Fruit fly (Drosophila melanogaster) ovary, adult (tissue): ENCODE results near the gene Fpgs1.

Experiments used
- CG17801 ChIP-seq: fragments of 200-800 bp; optimal IDR thresholded peaks from 2 replicates; lab custom pipeline; 2019; ENCODE audit warnings: missing biosample characterization, mild to moderate bottlenecking, missing genetic modification characterization, moderate library complexity; ENCODE audit not compliant: partially characterized antibody

The Fpgs1 gene

dm6 chrX:12611536-12612458 lies at the start of gene Fpgs1, which contains the start of gene CG1463:
Gene Fpgs1 (plus strand): TSS chrX:12611867.
Gene CG1463 (minus strand): TSS chrX:12611667.
- peak; percentile 58 for TF ChIP-seq CG17801 (GFP tag; lab: Kevin White, UChicago)

dm6 chrX:12567663-12568062 lies 44.0 kb upstream of the Fpgs1 start:
- TF ChIP-seq CG17801 (GFP tag; lab: Kevin White, UChicago), result no peak

dm6 chrX:12568292-12568923 lies 43.3 kb upstream of the Fpgs1 start, which contains the start of gene hwt:
Gene hwt (minus strand): TSS chrX:12568452.
- TF ChIP-seq CG17801 (GFP tag; lab: Kevin White, UChicago), result no peak

DNA sequence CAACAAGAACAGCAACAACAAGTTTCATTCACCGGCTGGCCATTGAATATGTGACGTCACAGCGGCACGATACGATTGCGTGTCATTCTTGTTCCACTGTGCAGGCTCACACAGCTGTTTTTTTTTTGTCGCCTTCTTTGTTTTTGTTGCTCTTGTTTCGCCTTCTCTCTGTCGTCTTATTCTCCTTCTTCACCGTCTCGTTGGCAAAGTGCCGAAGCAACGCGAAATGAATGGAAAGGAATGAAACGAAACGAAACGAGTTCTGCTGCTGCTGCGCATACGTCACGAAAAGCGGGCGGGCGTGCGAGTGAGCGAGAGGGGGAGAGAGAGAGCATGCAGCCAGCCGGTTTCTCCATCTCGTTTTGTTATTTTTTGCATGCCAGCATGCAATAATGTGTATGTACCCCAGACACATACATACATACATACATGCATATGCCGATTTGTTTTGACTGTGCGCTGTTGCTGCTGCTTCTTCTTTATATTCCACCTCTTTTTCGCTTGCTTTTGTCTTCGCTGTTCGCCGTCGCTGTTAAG lies 36.9 kb upstream of the Fpgs1 start:
- peak; percentile 79 for TF ChIP-seq CG17801 (GFP tag; lab: Kevin White, UChicago)

- TF ChIP-seq CG17801 (GFP tag; lab: Kevin White, UChicago), result no peak
Observed at dm6 chrX:12575292-12575826, 36.3 kb upstream of the Fpgs1 start.

- TF ChIP-seq CG17801 (GFP tag; lab: Kevin White, UChicago), result no peak
Observed at dm6 chrX:12575827-12576408, 35.7 kb upstream of the Fpgs1 start.

DNA sequence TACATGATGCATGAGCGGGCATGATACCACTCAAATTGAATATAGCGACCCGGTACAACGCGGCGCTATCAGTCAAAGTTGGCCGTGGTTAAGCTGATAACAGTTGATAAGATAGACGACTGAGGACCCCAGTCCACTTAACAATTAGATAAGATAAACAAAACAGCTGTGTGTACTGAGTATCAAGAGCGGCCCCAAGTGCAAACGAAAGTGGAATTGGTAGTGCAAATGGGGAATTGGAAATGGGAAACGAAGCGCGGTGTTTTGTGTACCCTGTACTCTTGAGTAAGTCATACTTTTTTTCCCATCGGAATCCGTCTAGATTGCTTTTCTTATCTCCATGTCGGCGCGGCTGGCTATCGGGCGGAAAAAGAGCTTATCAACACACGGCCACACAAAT lies 33.9 kb upstream of the Fpgs1 start:
- no peak for TF ChIP-seq CG17801 (GFP tag; lab: Kevin White, UChicago)

- TF ChIP-seq CG17801 (GFP tag; lab: Kevin White, UChicago), result no peak
Observed at dm6 chrX:12578328-12578700, 33.4 kb upstream of the Fpgs1 start.

- TF ChIP-seq CG17801 (GFP tag; lab: Kevin White, UChicago), result no peak
Observed at dm6 chrX:12578701-12579372, 32.8 kb upstream of the Fpgs1 start.

dm6 chrX:12579506-12579999 lies 32.1 kb upstream of the Fpgs1 start:
- peak; percentile 76 for TF ChIP-seq CG17801 (GFP tag; lab: Kevin White, UChicago)

- peak; percentile 60 for TF ChIP-seq CG17801 (GFP tag; lab: Kevin White, UChicago)
Observed at dm6 chrX:12580040-12580497, 31.6 kb upstream of the Fpgs1 start.

DNA sequence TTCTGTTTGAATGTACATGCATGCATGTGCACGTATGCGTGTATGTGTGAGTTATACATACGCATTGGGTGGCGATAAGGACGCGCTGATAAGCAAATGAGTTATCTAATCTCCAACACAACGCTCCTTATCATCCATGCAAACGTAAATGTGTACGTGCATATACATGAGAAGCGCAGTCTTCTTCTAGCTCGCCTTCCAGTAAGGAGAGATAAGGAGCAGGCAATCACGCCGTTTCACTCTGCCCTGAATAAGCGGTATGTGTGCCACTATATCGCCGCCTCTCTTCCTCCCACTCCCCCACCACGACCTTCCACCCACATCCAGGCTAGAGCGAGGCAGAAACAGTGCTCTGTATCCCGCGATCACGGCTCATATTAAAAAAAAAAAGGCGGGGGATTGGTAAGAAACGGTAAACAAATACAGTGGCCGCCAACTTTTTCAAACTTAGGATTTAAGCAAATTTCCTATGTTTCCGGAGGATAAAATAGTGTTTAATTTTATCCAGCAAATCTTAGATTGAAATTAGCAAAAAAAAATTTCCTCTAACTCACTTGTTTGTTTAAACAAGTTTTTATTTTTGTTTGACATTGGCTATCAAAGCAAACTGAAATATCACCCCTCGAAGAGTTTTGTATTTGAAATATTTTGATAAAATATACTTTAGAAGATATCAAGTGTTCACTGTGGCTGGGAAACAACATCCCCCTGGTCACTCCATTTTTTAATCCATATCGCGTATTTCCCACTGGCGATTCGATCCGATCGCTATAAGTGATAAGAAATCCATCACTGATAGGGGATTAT lies 31.0 kb upstream of the Fpgs1 start:
- no peak for TF ChIP-seq CG17801 (GFP tag; lab: Kevin White, UChicago)

dm6 chrX:12581305-12581676 lies 30.4 kb upstream of the Fpgs1 start:
- no peak for TF ChIP-seq CG17801 (GFP tag; lab: Kevin White, UChicago)
